Worm (Caenorhabditis elegans) whole organism, midembryonic: Measurements from ENCODE around the gene fum-1.

Experiments
- cog-1 ChIP-seq: sonication (generic microtip); optimal IDR thresholded peaks from 2 replicates; lab custom pipeline; 2016; ENCODE audit warnings: missing genetic modification characterization, missing compliant biosample characterization
- klf-2 ChIP-seq: fragments of 200-800 bp; sonication (Bioruptor generic); conservative IDR thresholded peaks from 2 replicates; pipeline ENCODE4 v1.3.6; 2022; ENCODE audit warnings: missing genetic modification reagents, missing genetic modification characterization, missing compliant biosample characterization
- tab-1 ChIP-seq: fragments of 200-800 bp; sonication (Bioruptor generic); IDR thresholded peaks from 2 replicates; pipeline ENCODE4 v1.3.6; 2022; ENCODE audit warnings: missing genetic modification characterization, missing compliant biosample characterization
- ztf-23 ChIP-seq: fragments of 200-800 bp; sonication (Bioruptor generic); IDR thresholded peaks from 2 replicates; pipeline ENCODE4 v1.3.6; 2022; ENCODE audit warnings: missing genetic modification reagents, missing genetic modification characterization, missing compliant biosample characterization
- ztf-29 ChIP-seq: fragments of 200-800 bp; sonication (Bioruptor generic); IDR thresholded peaks from 2 replicates; pipeline ENCODE4 v1.3.6; 2022; ENCODE audit warnings: missing genetic modification reagents, missing genetic modification characterization, missing compliant biosample characterization

ce11 chrIII:7456640-7457039 lies 8.8 kb upstream of the fum-1 start, which contains the start of gene Y69F12A.1:
- TF ChIP-seq ztf-23 (GFP tag; lab: Robert Waterston, UW) (no peak), ztf-29 (no peak), tab-1 (GFP tag; lab: Robert Waterston, UW) (no peak), cog-1 (tag; lab: Kevin White, UChicago) (no peak), klf-2 (GFP tag; lab: Robert Waterston, UW) (no peak)
